Fruit fly (Drosophila melanogaster) whole organism, embryonic: ENCODE data around the gene Cpsf5.
A peak's percentile ranks its signal among the peaks of the same experiment; 100 is the strongest.

Experiments
- Ada2b ChIP-seq: fragments of 200-800 bp; sonication (Bioruptor generic); IDR thresholded peaks from 2 replicates; pipeline ENCODE4 v1.3.6; 2022; ENCODE audit warnings: missing biosample characterization, missing genetic modification characterization
- Atf3 ChIP-seq: fragments of 200-800 bp; sonication (Bioruptor generic); optimal IDR thresholded peaks from 3 replicates; lab custom pipeline; 2016; ENCODE audit warnings: missing biosample characterization, missing genetic modification characterization
- B-H2 ChIP-seq: fragments of 200-800 bp; sonication (Bioruptor generic); optimal IDR thresholded peaks from 2 replicates; lab custom pipeline; 2018; ENCODE audit warnings: missing biosample characterization, mild to moderate bottlenecking, missing genetic modification characterization
- Bteb2 ChIP-seq: fragments of 200-800 bp; sonication (Bioruptor generic); optimal IDR thresholded peaks from 2 replicates; lab custom pipeline; 2016; ENCODE audit warnings: missing biosample characterization, missing genetic modification characterization
- CG10565 ChIP-seq: fragments of 200-800 bp; sonication (Bioruptor generic); optimal IDR thresholded peaks from 3 replicates; lab custom pipeline; 2016; ENCODE audit warnings: missing biosample characterization, mild to moderate bottlenecking, missing genetic modification characterization
- CG12155 ChIP-seq: fragments of 200-800 bp; sonication (Bioruptor generic); optimal IDR thresholded peaks from 3 replicates; lab custom pipeline; 2016; ENCODE audit warnings: missing biosample characterization, missing genetic modification characterization
- CG12236 ChIP-seq: fragments of 200-800 bp; sonication (Bioruptor generic); optimal IDR thresholded peaks from 2 replicates; lab custom pipeline; 2016; ENCODE audit warnings: missing biosample characterization, missing genetic modification characterization
- CG13624 ChIP-seq: fragments of 200-800 bp; sonication (Bioruptor generic); optimal IDR thresholded peaks from 2 replicates; lab custom pipeline; 2016; ENCODE audit warnings: missing biosample characterization, missing genetic modification characterization
- CG15514 ChIP-seq: fragments of 200-800 bp; sonication (Bioruptor generic); optimal IDR thresholded peaks from 3 replicates; lab custom pipeline; 2017; ENCODE audit warnings: missing biosample characterization, missing genetic modification characterization, mild to moderate bottlenecking, moderate library complexity, missing genetic modification reagents
- CG17361 ChIP-seq: fragments of 200-800 bp; sonication (Bioruptor generic); IDR thresholded peaks from 3 replicates; pipeline ENCODE4 v1.3.6; 2022; ENCODE audit warnings: missing biosample characterization, missing genetic modification characterization
- CG17829 ChIP-seq: fragments of 200-800 bp; optimal IDR thresholded peaks from 2 replicates; lab custom pipeline; 2019; ENCODE audit warnings: missing biosample characterization, mild to moderate bottlenecking, missing genetic modification characterization, moderate library complexity
- CG18476 ChIP-seq: fragments of 200-800 bp; sonication (Bioruptor generic); optimal IDR thresholded peaks from 2 replicates; lab custom pipeline; 2016; ENCODE audit warnings: missing biosample characterization, mild to moderate bottlenecking, missing genetic modification characterization
- CG2678 ChIP-seq: fragments of 200-800 bp; sonication (Bioruptor generic); optimal IDR thresholded peaks from 3 replicates; lab custom pipeline; 2019; ENCODE audit warnings: missing biosample characterization, mild to moderate bottlenecking, missing genetic modification characterization, moderate library complexity
- CG3995 ChIP-seq: fragments of 200-800 bp; sonication (Bioruptor generic); optimal IDR thresholded peaks from 3 replicates; lab custom pipeline; 2016; ENCODE audit warnings: missing biosample characterization, missing genetic modification characterization
- CG43689 ChIP-seq: fragments of 200-800 bp; sonication (Bioruptor generic); IDR thresholded peaks from 2 replicates; pipeline ENCODE4 v1.3.6; 2022; ENCODE audit warnings: missing biosample characterization, missing genetic modification characterization
- CG5953 ChIP-seq: fragments of 200-800 bp; sonication (Bioruptor generic); IDR thresholded peaks from 2 replicates; pipeline ENCODE4 v1.3.6; 2022; ENCODE audit warnings: missing biosample characterization, missing genetic modification characterization
- CG6854 ChIP-seq: fragments of 200-800 bp; sonication (Bioruptor generic); optimal IDR thresholded peaks from 3 replicates; lab custom pipeline; 2017; ENCODE audit warnings: missing biosample characterization, mild to moderate bottlenecking, missing genetic modification characterization
- CG7556 ChIP-seq: fragments of 200-800 bp; sonication (Bioruptor generic); optimal IDR thresholded peaks from 2 replicates; lab custom pipeline; 2017; ENCODE audit warnings: missing biosample characterization, mild to moderate bottlenecking, missing genetic modification characterization
- CG7928 ChIP-seq: fragments of 200-800 bp; sonication (Bioruptor generic); optimal IDR thresholded peaks from 2 replicates; lab custom pipeline; 2017; ENCODE audit warnings: missing biosample characterization, mild to moderate bottlenecking, missing genetic modification characterization
- CG9215 ChIP-seq: fragments of 200-800 bp; sonication (Bioruptor generic); IDR thresholded peaks from 2 replicates; pipeline ENCODE4 v1.3.6; 2022; ENCODE audit warnings: missing biosample characterization, missing genetic modification characterization
- D19B ChIP-seq: fragments of 200-800 bp; sonication (Bioruptor generic); optimal IDR thresholded peaks from 2 replicates; lab custom pipeline; 2017; ENCODE audit warnings: missing biosample characterization, mild to moderate bottlenecking, missing genetic modification characterization
- Dll ChIP-seq: fragments of 200-800 bp; sonication (Bioruptor generic); IDR thresholded peaks from 4 replicates; pipeline ENCODE4 v1.3.6; 2022; ENCODE audit warnings: missing biosample characterization, missing genetic modification characterization; ENCODE audit not compliant: partially characterized antibody
- Drgx ChIP-seq: fragments of 200-800 bp; sonication (Bioruptor generic); IDR thresholded peaks from 2 replicates; pipeline ENCODE4 v1.3.6; 2022; ENCODE audit warnings: missing biosample characterization, missing genetic modification characterization
- Hr3 ChIP-seq: fragments of 200-800 bp; sonication (Bioruptor generic); optimal IDR thresholded peaks from 3 replicates; lab custom pipeline; 2016; ENCODE audit warnings: missing biosample characterization, missing genetic modification characterization
- Lhr ChIP-seq: fragments of 200-800 bp; sonication (Bioruptor generic); optimal IDR thresholded peaks from 3 replicates; lab custom pipeline; 2017; ENCODE audit warnings: mild to moderate bottlenecking, missing biosample characterization, missing genetic modification reagents, missing genetic modification characterization
- Side ChIP-seq: fragments of 200-800 bp; sonication (Bioruptor generic); optimal IDR thresholded peaks from 2 replicates; lab custom pipeline; 2016; ENCODE audit warnings: missing biosample characterization, missing genetic modification characterization
- Six4 ChIP-seq: fragments of 200-800 bp; sonication (Bioruptor generic); optimal IDR thresholded peaks from 2 replicates; lab custom pipeline; 2016; ENCODE audit warnings: missing biosample characterization, missing genetic modification characterization
- Xrp1 ChIP-seq: fragments of 200-800 bp; sonication (Bioruptor generic); IDR thresholded peaks from 2 replicates; pipeline ENCODE4 v1.3.6; 2022; ENCODE audit warnings: missing biosample characterization, missing genetic modification characterization
- ara ChIP-seq: fragments of 200-800 bp; sonication (Bioruptor generic); IDR thresholded peaks from 2 replicates; pipeline ENCODE4 v1.3.6; 2022; ENCODE audit warnings: missing biosample characterization, missing genetic modification characterization
- bcd ChIP-seq: fragments of 200-800 bp; sonication (Bioruptor generic); optimal IDR thresholded peaks from 2 replicates; lab custom pipeline; 2017; ENCODE audit warnings: missing biosample characterization, mild to moderate bottlenecking, missing genetic modification characterization
- caup ChIP-seq: fragments of 200-800 bp; sonication (Bioruptor generic); optimal IDR thresholded peaks from 3 replicates; lab custom pipeline; 2017; ENCODE audit warnings: missing biosample characterization, mild to moderate bottlenecking, missing genetic modification characterization, moderate library complexity; ENCODE audit not compliant: severe bottlenecking
- chif ChIP-seq, 2 experiments: fragments of 200-800 bp; sonication (Bioruptor generic); optimal IDR thresholded peaks; 3 replicates each; lab custom pipeline; 2016; ENCODE audit warnings: missing biosample characterization in 2 of 2, missing genetic modification characterization in 2 of 2
- ci ChIP-seq: fragments of 200-800 bp; sonication (Bioruptor generic); IDR thresholded peaks from 3 replicates; pipeline ENCODE4 v1.3.6; 2022; ENCODE audit warnings: missing biosample characterization, missing genetic modification characterization
- dm ChIP-seq: fragments of 200-800 bp; sonication (Bioruptor generic); optimal IDR thresholded peaks from 3 replicates; lab custom pipeline; 2016; ENCODE audit warnings: missing biosample characterization, missing genetic modification characterization
- dmrt99B ChIP-seq: fragments of 200-800 bp; sonication (Bioruptor generic); optimal IDR thresholded peaks from 2 replicates; lab custom pipeline; 2018; ENCODE audit warnings: missing biosample characterization, mild to moderate bottlenecking, missing genetic modification characterization, moderate library complexity
- dpn ChIP-seq, 2 experiments: fragments of 200-800 bp; sonication (Bioruptor generic); optimal IDR thresholded peaks; 3 replicates each; lab custom pipeline; 2016; ENCODE audit warnings: missing biosample characterization in 2 of 2, missing genetic modification characterization in 2 of 2
- en ChIP-seq: fragments of 200-800 bp; sonication (Bioruptor generic); optimal IDR thresholded peaks from 2 replicates; lab custom pipeline; 2016; ENCODE audit warnings: missing biosample characterization, missing genetic modification characterization
- eyg ChIP-seq: fragments of 200-800 bp; sonication (Bioruptor generic); optimal IDR thresholded peaks from 3 replicates; lab custom pipeline; 2016; ENCODE audit warnings: missing biosample characterization, missing genetic modification characterization
- hb ChIP-seq: fragments of 200-800 bp; sonication (Bioruptor generic); IDR thresholded peaks from 3 replicates; pipeline ENCODE4 v1.3.6; 2022; ENCODE audit warnings: missing biosample characterization, missing genetic modification characterization; ENCODE audit not compliant: partially characterized antibody
- jigr1 ChIP-seq: fragments of 200-800 bp; sonication (Bioruptor generic); IDR thresholded peaks from 3 replicates; pipeline ENCODE4 v1.3.6; 2022; ENCODE audit warnings: missing biosample characterization, missing genetic modification characterization
- lola ChIP-seq, 3 experiments: fragments of >200 bp in 2 of 3; fragments of 200-800 bp in 1 of 3; sonication (Bioruptor generic) in 1 of 3; optimal IDR thresholded peaks; 2 replicates each; lab custom pipeline; 2017 to 2019; ENCODE audit warnings: missing biosample characterization in 3 of 3, missing genetic modification characterization in 3 of 3, mild to moderate bottlenecking in 1 of 3, moderate library complexity in 1 of 3
- nerfin-1 ChIP-seq: fragments of 200-800 bp; sonication (Bioruptor generic); optimal IDR thresholded peaks from 3 replicates; lab custom pipeline; 2019; ENCODE audit warnings: missing biosample characterization, mild to moderate bottlenecking, missing genetic modification characterization, moderate library complexity
- nerfin-2 ChIP-seq: fragments of 200-800 bp; sonication (Bioruptor generic); IDR thresholded peaks from 2 replicates; pipeline ENCODE4 v1.3.6; 2022; ENCODE audit warnings: missing biosample characterization, missing genetic modification characterization; ENCODE audit not compliant: partially characterized antibody
- sc ChIP-seq, 3 experiments: fragments of >200 bp in 2 of 3; fragments of 200-800 bp in 1 of 3; sonication (Bioruptor generic) in 1 of 3; optimal IDR thresholded peaks; 2 replicates in 2 of 3; 3 replicates in 1 of 3; lab custom pipeline; 2017; ENCODE audit warnings: mild to moderate bottlenecking in 1 of 3, missing biosample characterization in 1 of 3, missing genetic modification characterization in 1 of 3, missing genetic modification reagents in 1 of 3
- slou ChIP-seq: fragments of 200-800 bp; sonication (Bioruptor generic); optimal IDR thresholded peaks from 3 replicates; lab custom pipeline; 2016; ENCODE audit warnings: missing biosample characterization, missing genetic modification characterization
- sna ChIP-seq: fragments of 200-800 bp; sonication (Bioruptor generic); IDR thresholded peaks from 2 replicates; pipeline ENCODE4 v1.3.6; 2022; ENCODE audit warnings: missing biosample characterization, missing genetic modification characterization; ENCODE audit not compliant: partially characterized antibody
- ttk ChIP-seq: fragments of 200-800 bp; sonication (Bioruptor generic); IDR thresholded peaks from 2 replicates; pipeline ENCODE4 v2.1.2; 2022; ENCODE audit warnings: missing biosample characterization, missing genetic modification characterization
- unpg ChIP-seq: fragments of 200-800 bp; sonication (Bioruptor generic); optimal IDR thresholded peaks from 3 replicates; lab custom pipeline; 2018; ENCODE audit warnings: missing biosample characterization, mild to moderate bottlenecking, missing genetic modification characterization, moderate library complexity

The Cpsf5 gene

DNA sequence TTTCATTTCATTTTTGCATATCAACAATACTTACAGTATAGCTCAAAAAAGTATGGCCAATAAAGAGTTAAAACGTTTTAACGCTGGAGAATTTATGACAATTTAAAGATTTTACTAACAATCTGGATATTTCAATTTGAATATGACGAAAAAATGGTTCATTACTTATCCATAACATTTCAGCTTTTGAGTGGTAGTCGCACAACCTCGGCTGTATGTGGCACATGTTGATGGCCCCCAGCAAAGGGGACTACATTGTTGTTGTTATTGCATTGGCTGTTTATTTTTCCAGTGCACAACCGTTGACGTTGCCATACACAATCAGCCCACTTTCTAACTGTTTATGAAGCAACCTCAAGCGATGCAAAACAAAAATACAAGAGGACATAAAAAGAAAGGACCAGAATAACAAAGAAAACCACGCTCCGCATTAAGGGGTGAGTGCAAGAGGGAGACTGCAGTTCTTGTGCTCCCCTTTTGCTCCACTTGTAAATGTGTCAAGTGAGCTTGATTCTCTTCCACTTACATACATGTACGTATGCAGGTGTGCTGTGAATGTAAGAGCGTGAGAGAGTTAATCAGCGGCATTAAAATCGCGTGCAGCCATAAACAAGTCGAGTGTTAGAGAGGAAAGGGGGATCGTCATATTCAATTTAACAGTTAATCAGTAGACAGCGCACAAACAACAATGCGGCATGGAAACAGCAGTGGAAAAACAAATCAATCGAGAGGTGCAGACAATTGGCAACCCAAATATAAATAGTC is 9.4 kb downstream of the Cpsf5 start (continued):
- TF ChIP-seq CG17361 (GFP tag; lab: Robert Waterston, UW) = 0 out of 3 replicates have a peak, but pooled peaks have one; percentile 26
- no peak for TF ChIP-seq CG7928 (GFP tag; lab: Kevin White, UChicago)
- TF ChIP-seq chif (GFP tag; optimal IDR thresholded peaks at IDR 0.05; lab: Kevin White, UChicago) = peak in 1 of 2 experiments; percentile 28
- peak; percentile 35 for TF ChIP-seq bcd (GFP tag; lab: Kevin White, UChicago)
- TF ChIP-seq CG9215 = no peak
- TF ChIP-seq CG43689 (GFP tag; lab: Robert Waterston, UW) = peak; percentile 53; the same call in 1 of the 2 replicates
- TF ChIP-seq ttk = peak; percentile 54
- no peak for TF ChIP-seq jigr1 (GFP tag; lab: Robert Waterston, UW)
- no peak for TF ChIP-seq eyg (GFP tag; lab: Kevin White, UChicago)
- TF ChIP-seq dm (GFP tag; lab: Kevin White, UChicago) = no peak
- TF ChIP-seq CG2678 = peak; percentile 66
- no peak for TF ChIP-seq hb
- no peak for TF ChIP-seq sc (optimal IDR thresholded peaks at IDR 0.05; lab: Kevin White, UChicago)
- TF ChIP-seq sc (GFP tag; optimal IDR thresholded peaks at IDR 0.05; lab: Kevin White, UChicago) = peak; percentile 10
- peak; percentile 95 for TF ChIP-seq Drgx (GFP tag; lab: Robert Waterston, UW)
- TF ChIP-seq CG18476 (GFP tag; lab: Kevin White, UChicago) = no peak
- peak; percentile 24 for TF ChIP-seq CG15514 (GFP tag; lab: Kevin White, UChicago)
- no peak for TF ChIP-seq Side (GFP tag; lab: Kevin White, UChicago)
- peak; percentile 84 for TF ChIP-seq ci (GFP tag; lab: Robert Waterston, UW)
- peak; percentile 62 for TF ChIP-seq CG7556 (GFP tag; lab: Kevin White, UChicago)
- peak; percentile 55 for TF ChIP-seq Ada2b (GFP tag; lab: Robert Waterston, UW)
- TF ChIP-seq dmrt99B (tag; lab: Kevin White, UChicago) = peak; percentile 75
- peak; percentile 3 for TF ChIP-seq en (GFP tag; lab: Kevin White, UChicago)
- TF ChIP-seq sna (GFP tag; lab: Robert Waterston, UW) = no peak
- TF ChIP-seq Bteb2 (GFP tag; lab: Kevin White, UChicago) = peak; percentile 16
- TF ChIP-seq Hr3 (GFP tag; lab: Kevin White, UChicago) = peak; percentile 11
- TF ChIP-seq CG12236 (GFP tag; lab: Kevin White, UChicago) = peak; percentile 12
- no peak for TF ChIP-seq ara
- peak; percentile 62 for TF ChIP-seq unpg
- no peak for TF ChIP-seq Six4 (GFP tag; lab: Kevin White, UChicago)
- no peak for TF ChIP-seq Atf3 (GFP tag; lab: Kevin White, UChicago)
- TF ChIP-seq CG3995 (GFP tag; lab: Kevin White, UChicago) = no peak
- TF ChIP-seq CG10565 (GFP tag; lab: Kevin White, UChicago) = no peak
- TF ChIP-seq caup (GFP tag; lab: Kevin White, UChicago) = peak; percentile 17
- no peak for TF ChIP-seq Lhr
- peak; percentile 63; the same call in 1 of the 2 replicates for TF ChIP-seq Xrp1 (GFP tag; lab: Robert Waterston, UW)
- peak in 1 of 2 experiments; percentile 47 for TF ChIP-seq dpn (GFP tag; optimal IDR thresholded peaks at IDR 0.05; lab: Kevin White, UChicago)
- TF ChIP-seq D19B = no peak
- TF ChIP-seq CG13624 (GFP tag; lab: Kevin White, UChicago) = no peak
- no peak for TF ChIP-seq CG12155
- TF ChIP-seq CG6854 (GFP tag; lab: Kevin White, UChicago) = no peak
- TF ChIP-seq nerfin-2 (GFP tag; lab: Robert Waterston, UW) = no peak
- 0 out of 2 replicates have a peak, but pooled peaks have one; percentile 12 for TF ChIP-seq CG5953 (GFP tag; lab: Robert Waterston, UW)
- TF ChIP-seq lola (GFP tag; optimal IDR thresholded peaks at IDR 0.05; lab: Kevin White, UChicago) = peak in 1 of 3 experiments; percentile 7
- no peak for TF ChIP-seq Dll
- TF ChIP-seq CG17829 (tag; lab: Kevin White, UChicago) = peak; percentile 2
- no peak for TF ChIP-seq B-H2 (GFP tag; lab: Kevin White, UChicago)
- no peak for TF ChIP-seq slou
- peak; percentile 5 for TF ChIP-seq nerfin-1 (tag; lab: Kevin White, UChicago)
